Fruit fly (Drosophila melanogaster) whole organism, prepupa: Measurements from ENCODE around the gene CG44574.

Source experiments
- CG10669 ChIP-seq: fragments of 200-800 bp; sonication (Bioruptor generic); optimal IDR thresholded peaks from 3 replicates; lab custom pipeline; 2018; ENCODE audit warnings: missing biosample characterization, mild to moderate bottlenecking, missing genetic modification characterization, moderate library complexity
- CG32006 ChIP-seq: fragments of 200-800 bp; sonication (Bioruptor generic); optimal IDR thresholded peaks from 3 replicates; lab custom pipeline; 2017; ENCODE audit warnings: missing biosample characterization, mild to moderate bottlenecking, missing genetic modification characterization
- CG34406 ChIP-seq: fragments of 200-800 bp; sonication (Bioruptor generic); optimal IDR thresholded peaks from 3 replicates; lab custom pipeline; 2016; ENCODE audit warnings: missing biosample characterization, missing genetic modification characterization
- CG3919 ChIP-seq: fragments of 200-800 bp; sonication (Bioruptor generic); optimal IDR thresholded peaks from 3 replicates; lab custom pipeline; 2016; ENCODE audit warnings: missing biosample characterization, missing genetic modification characterization
- CG6163 ChIP-seq: fragments of 200-800 bp; sonication (Bioruptor generic); IDR thresholded peaks from 3 replicates; pipeline ENCODE4 v1.3.6; 2022; ENCODE audit warnings: missing biosample characterization, missing genetic modification characterization
- CG6276 ChIP-seq: fragments of 200-800 bp; sonication (Bioruptor generic); optimal IDR thresholded peaks from 2 replicates; lab custom pipeline; 2017; ENCODE audit warnings: missing biosample characterization, mild to moderate bottlenecking, missing genetic modification characterization
- CG6792 ChIP-seq: fragments of 200-800 bp; sonication (Bioruptor generic); optimal IDR thresholded peaks from 3 replicates; lab custom pipeline; 2016; ENCODE audit warnings: missing biosample characterization, missing genetic modification characterization
- CG6854 ChIP-seq: fragments of 200-800 bp; sonication (Bioruptor generic); optimal IDR thresholded peaks from 2 replicates; lab custom pipeline; 2017; ENCODE audit warnings: missing biosample characterization, mild to moderate bottlenecking, missing genetic modification characterization
- CG8119 ChIP-seq: fragments of 200-800 bp; sonication (Bioruptor generic); IDR thresholded peaks from 3 replicates; pipeline ENCODE4 v1.3.6; 2022; ENCODE audit warnings: missing biosample characterization, missing genetic modification characterization
- CG8319 ChIP-seq: fragments of 200-800 bp; sonication (Bioruptor generic); optimal IDR thresholded peaks from 3 replicates; lab custom pipeline; 2016; ENCODE audit warnings: missing biosample characterization, missing genetic modification characterization
- CG8632 ChIP-seq: fragments of 200-800 bp; sonication (Bioruptor generic); optimal IDR thresholded peaks from 3 replicates; lab custom pipeline; 2016; ENCODE audit warnings: missing biosample characterization, missing genetic modification characterization
- Eip78C ChIP-seq: fragments of 200-800 bp; sonication (Bioruptor generic); peaks from one replicate; lab custom pipeline; 2016; ENCODE audit warnings: missing biosample characterization, missing genetic modification characterization
- Eip93F ChIP-seq: fragments of 200-800 bp; sonication (Bioruptor generic); optimal IDR thresholded peaks from 2 replicates; lab custom pipeline; 2016; ENCODE audit warnings: missing biosample characterization, mild to moderate bottlenecking, missing genetic modification characterization
- Ets21C ChIP-seq: fragments of 200-800 bp; sonication (Bioruptor generic); optimal IDR thresholded peaks from 3 replicates; lab custom pipeline; 2016; ENCODE audit warnings: missing biosample characterization, missing genetic modification characterization
- Gug ChIP-seq: fragments of 200-800 bp; sonication (Bioruptor generic); IDR thresholded peaks from 2 replicates; pipeline ENCODE4 v1.3.6; 2022; ENCODE audit warnings: missing biosample characterization, missing genetic modification characterization
- Hr39 ChIP-seq: fragments of 200-800 bp; sonication (Bioruptor generic); optimal IDR thresholded peaks from 2 replicates; lab custom pipeline; 2016; ENCODE audit warnings: missing biosample characterization, missing genetic modification characterization
- Met ChIP-seq: fragments of 200-800 bp; sonication (Bioruptor generic); optimal IDR thresholded peaks from 3 replicates; lab custom pipeline; 2016; ENCODE audit warnings: missing biosample characterization, missing genetic modification characterization
- OdsH ChIP-seq: fragments of 200-800 bp; sonication (Bioruptor generic); optimal IDR thresholded peaks from 3 replicates; lab custom pipeline; 2016; ENCODE audit warnings: missing biosample characterization, missing genetic modification characterization
- Sox102F ChIP-seq: fragments of 200-800 bp; sonication (Bioruptor generic); optimal IDR thresholded peaks from 2 replicates; lab custom pipeline; 2016; ENCODE audit warnings: missing biosample characterization, mild to moderate bottlenecking, missing genetic modification characterization
- Sox14 ChIP-seq: fragments of 200-800 bp; sonication (Bioruptor generic); optimal IDR thresholded peaks from 3 replicates; lab custom pipeline; 2016; ENCODE audit warnings: missing biosample characterization, missing genetic modification characterization
- Sox15 ChIP-seq: fragments of 200-800 bp; sonication (Bioruptor generic); optimal IDR thresholded peaks from 3 replicates; lab custom pipeline; 2016; ENCODE audit warnings: missing biosample characterization, missing genetic modification characterization
- achi ChIP-seq: fragments of 200-800 bp; sonication (Bioruptor generic); optimal IDR thresholded peaks from 3 replicates; lab custom pipeline; 2016; ENCODE audit warnings: missing biosample characterization, missing genetic modification characterization
- cyc ChIP-seq: fragments of 200-800 bp; sonication (Bioruptor generic); optimal IDR thresholded peaks from 3 replicates; lab custom pipeline; 2016; ENCODE audit warnings: missing biosample characterization, missing genetic modification characterization
- dac ChIP-seq: fragments of 200-800 bp; sonication (Bioruptor generic); optimal IDR thresholded peaks from 2 replicates; lab custom pipeline; 2017; ENCODE audit warnings: missing biosample characterization, mild to moderate bottlenecking, missing genetic modification characterization
- fkh ChIP-seq: fragments of 200-800 bp; sonication (Bioruptor generic); optimal IDR thresholded peaks from 3 replicates; lab custom pipeline; 2017; ENCODE audit warnings: missing biosample characterization, mild to moderate bottlenecking, missing genetic modification characterization, moderate library complexity
- lz ChIP-seq: fragments of 200-800 bp; sonication (Bioruptor generic); optimal IDR thresholded peaks from 3 replicates; lab custom pipeline; 2016; ENCODE audit warnings: missing biosample characterization, missing genetic modification characterization
- salr ChIP-seq, 2 experiments: fragments of 200-800 bp; sonication (Bioruptor generic); optimal IDR thresholded peaks; 3 replicates each; lab custom pipeline; 2016 to 2018; ENCODE audit warnings: missing biosample characterization in 2 of 2, missing genetic modification characterization in 2 of 2, mild to moderate bottlenecking in 1 of 2
- svp ChIP-seq: fragments of 200-800 bp; sonication (Bioruptor generic); peaks from one replicate; lab custom pipeline; 2016; ENCODE audit warnings: missing biosample characterization, missing genetic modification characterization
- vri ChIP-seq: fragments of 200-800 bp; sonication (Bioruptor generic); optimal IDR thresholded peaks from 3 replicates; lab custom pipeline; 2016; ENCODE audit warnings: missing biosample characterization, mild to moderate bottlenecking, missing genetic modification characterization

Gene CG44574

dm6 chr2L:5883441-5883840 is at the start of gene CG44574:
TSS of gene CG44574 (plus strand) at chr2L:5883741.
- no peak for TF ChIP-seq lz (GFP tag; lab: Kevin White, UChicago)
- no peak for TF ChIP-seq Sox15 (GFP tag; lab: Kevin White, UChicago)

DNA sequence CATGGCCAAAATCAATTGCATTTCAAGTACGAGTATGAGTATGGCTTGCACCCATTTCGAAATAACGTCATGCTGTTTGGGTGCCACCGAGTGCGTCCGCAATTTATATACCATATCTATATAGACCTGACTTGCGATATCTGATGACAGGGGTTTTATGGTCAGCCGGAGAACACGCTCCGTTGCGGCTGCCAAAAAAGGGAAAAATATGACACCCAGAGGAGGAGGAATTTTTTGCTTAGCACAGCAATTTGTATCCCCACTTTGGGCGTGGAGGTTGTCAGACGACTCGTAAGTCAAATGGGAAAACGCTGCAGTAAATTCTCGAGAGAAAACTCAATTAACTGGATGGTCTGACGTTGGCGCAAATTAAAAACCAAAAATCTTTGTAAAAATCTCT is 26.8 kb upstream of the CG44574 start:
- no peak for TF ChIP-seq CG34406 (GFP tag; lab: Kevin White, UChicago)
- no peak for TF ChIP-seq OdsH (GFP tag; lab: Kevin White, UChicago)
- TF ChIP-seq CG8632 (GFP tag; lab: Kevin White, UChicago), result no peak
- TF ChIP-seq lz (GFP tag; lab: Kevin White, UChicago), result no peak
- TF ChIP-seq fkh, result no peak
- no peak for TF ChIP-seq CG3919 (GFP tag; lab: Kevin White, UChicago)
- no peak for TF ChIP-seq dac (GFP tag; lab: Kevin White, UChicago)
- no peak for TF ChIP-seq CG6792 (GFP tag; lab: Kevin White, UChicago)

- TF ChIP-seq CG3919 (GFP tag; lab: Kevin White, UChicago) (peak; percentile 3), Met (GFP tag; lab: Kevin White, UChicago) (no peak), CG8119 (GFP tag; lab: Robert Waterston, UW) (no peak), CG6792 (GFP tag; lab: Kevin White, UChicago) (no peak), Eip78C (GFP tag; lab: Kevin White, UChicago) (peak; percentile 37), achi (GFP tag; lab: Kevin White, UChicago) (peak; percentile 24)
These were observed 16.8 kb upstream of the CG44574 start for dm6 chr2L:5866791-5867190.

DNA sequence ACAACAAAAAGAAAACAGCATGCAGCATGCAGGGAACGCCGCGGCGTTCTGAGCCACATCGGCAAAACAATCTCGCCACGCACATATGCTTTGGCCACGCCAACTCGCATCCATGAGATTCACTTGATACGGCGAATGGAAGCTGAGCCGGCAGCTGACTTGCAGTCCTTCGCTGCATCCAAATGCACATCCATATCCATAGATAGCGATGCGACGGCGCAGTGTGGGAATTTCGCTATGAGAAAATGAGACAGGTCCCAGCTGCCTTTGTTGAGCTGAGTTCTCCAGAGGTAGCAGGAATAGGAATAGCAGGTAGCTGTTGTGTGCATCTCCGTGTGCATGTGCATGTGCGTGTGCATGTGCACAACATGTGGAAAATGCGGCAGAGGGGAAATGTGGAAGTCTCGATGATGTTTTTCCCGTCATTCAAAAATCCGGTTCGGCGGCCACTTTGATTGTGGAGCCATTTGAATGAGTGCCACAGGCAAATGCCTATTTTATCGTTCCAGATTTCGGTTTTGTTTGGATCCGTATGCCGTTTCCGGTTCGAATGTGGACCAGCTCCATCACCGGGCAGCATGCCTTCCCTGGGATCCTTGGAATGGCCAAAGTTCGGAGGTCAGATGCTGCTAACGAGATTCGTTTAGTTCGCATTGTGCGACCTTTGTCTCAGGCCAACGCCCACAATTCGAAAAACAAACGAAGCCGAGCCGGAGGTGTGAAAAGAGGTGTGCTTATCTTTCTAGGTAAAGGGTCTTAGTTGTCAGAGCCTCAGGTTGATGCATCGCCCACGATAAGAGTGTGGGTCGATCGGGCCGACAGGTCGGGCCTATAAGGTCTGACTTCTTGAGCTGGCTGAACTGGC is 12.5 kb upstream of the CG44574 start:
- TF ChIP-seq CG10669 (GFP tag; lab: Kevin White, UChicago), result no peak
- no peak for TF ChIP-seq Eip78C (GFP tag; lab: Kevin White, UChicago)
- TF ChIP-seq Sox102F (GFP tag; lab: Kevin White, UChicago), result no peak
- no peak for TF ChIP-seq cyc (GFP tag; lab: Kevin White, UChicago)
- TF ChIP-seq CG6854 (GFP tag; lab: Kevin White, UChicago), result no peak
- TF ChIP-seq CG6276 (GFP tag; lab: Kevin White, UChicago), result no peak
- TF ChIP-seq Eip93F (GFP tag; lab: Kevin White, UChicago), result no peak
- TF ChIP-seq Hr39 (GFP tag; lab: Kevin White, UChicago), result no peak

DNA sequence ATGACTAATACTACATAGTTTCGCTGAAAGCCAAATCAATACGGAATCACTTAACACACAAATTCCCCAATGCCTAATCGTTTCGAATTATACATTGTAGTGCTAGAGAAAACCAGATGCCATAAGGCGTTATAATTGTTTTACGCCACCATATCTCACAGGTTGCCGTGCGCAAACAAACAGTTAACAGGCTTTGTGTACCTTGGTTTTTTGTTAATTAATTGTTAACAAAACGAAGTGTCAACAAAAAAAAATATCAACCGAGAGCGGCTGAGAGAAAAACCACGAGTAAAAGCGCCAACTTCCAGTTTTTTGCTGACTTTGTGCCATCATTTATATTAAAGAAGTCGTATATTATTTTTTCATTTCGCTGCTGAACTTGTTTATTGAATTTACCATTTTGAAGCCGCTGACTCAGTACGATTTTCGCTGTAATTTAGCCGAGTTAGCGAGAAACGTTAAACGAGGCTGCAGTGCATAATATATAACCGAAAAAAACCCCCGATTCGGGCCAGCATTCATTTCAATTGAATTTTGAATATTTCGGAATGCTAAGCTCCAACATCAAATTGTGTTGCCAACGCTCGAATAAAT is 7.0 kb upstream of the CG44574 start:
- no peak for TF ChIP-seq CG32006
- peak; percentile 73 for TF ChIP-seq Eip78C (GFP tag; lab: Kevin White, UChicago)
- peak; percentile 95 for TF ChIP-seq fkh
- TF ChIP-seq svp (GFP tag; lab: Kevin White, UChicago), result peak; percentile 40
- TF ChIP-seq Gug (GFP tag; lab: Robert Waterston, UW), result no peak
- peak; percentile 24 for TF ChIP-seq vri
- no peak for TF ChIP-seq Sox14 (GFP tag; lab: Kevin White, UChicago)
- TF ChIP-seq Ets21C, result no peak
- TF ChIP-seq CG34406 (GFP tag; lab: Kevin White, UChicago), result peak; percentile 6
- no peak for TF ChIP-seq CG8319 (GFP tag; lab: Kevin White, UChicago)
- TF ChIP-seq Sox102F (GFP tag; lab: Kevin White, UChicago), result peak; percentile 22
- TF ChIP-seq CG6163 (GFP tag; lab: Robert Waterston, UW), result 0 out of 3 replicates have a peak, but pooled peaks have one; percentile 26
- TF ChIP-seq salr (GFP tag; optimal IDR thresholded peaks at IDR 0.05; lab: Kevin White, UChicago), result no peak
